Worm (Caenorhabditis elegans) whole organism, L3 larva: Measurements from ENCODE around the gene C05D11.1.

ENCODE experiments used
- ceh-16 ChIP-seq: sonication (generic microtip); optimal IDR thresholded peaks from 2 replicates; lab custom pipeline; 2017; ENCODE audit warnings: missing biosample characterization, missing genetic modification characterization
- ceh-9 ChIP-seq: sonication (generic microtip); optimal IDR thresholded peaks from 2 replicates; lab custom pipeline; 2018; ENCODE audit warnings: missing biosample characterization, missing genetic modification characterization
- elt-2 ChIP-seq: sonication (generic microtip); optimal IDR thresholded peaks from 2 replicates; lab custom pipeline; 2016; ENCODE audit warnings: missing genetic modification reagents, mild to moderate bottlenecking, missing genetic modification characterization, missing compliant biosample characterization
- fos-1 ChIP-seq: fragments of 150-350 bp; optimal IDR thresholded peaks from 2 replicates; lab custom pipeline; 2014; ENCODE audit warnings: missing biosample characterization, missing genetic modification characterization
- nfya-1 ChIP-seq: sonication (generic microtip); optimal IDR thresholded peaks from 2 replicates; lab custom pipeline; 2017; ENCODE audit warnings: missing genetic modification characterization, mild to moderate bottlenecking, missing compliant biosample characterization, antibody characterized with exemption, moderate library complexity; ENCODE audit not compliant: insufficient read depth
- nhr-11 ChIP-seq: fragments of 150-350 bp; optimal IDR thresholded peaks from 2 replicates; lab custom pipeline; 2014; ENCODE audit warnings: missing biosample characterization, missing genetic modification characterization
- nhr-12 ChIP-seq: fragments of 150-350 bp; optimal IDR thresholded peaks from 2 replicates; lab custom pipeline; 2014; ENCODE audit warnings: missing biosample characterization, missing genetic modification characterization
- nhr-23 ChIP-seq: fragments of 150-350 bp; optimal IDR thresholded peaks from 2 replicates; lab custom pipeline; 2014; ENCODE audit warnings: missing biosample characterization, missing genetic modification reagents, missing genetic modification characterization
- nhr-28 ChIP-seq: fragments of 150-350 bp; optimal IDR thresholded peaks from 2 replicates; lab custom pipeline; 2014; ENCODE audit warnings: missing biosample characterization, missing genetic modification characterization
- pha-4 ChIP-seq: fragments of 150-350 bp; optimal IDR thresholded peaks from 2 replicates; lab custom pipeline; 2014; ENCODE audit warnings: missing biosample characterization, missing genetic modification reagents, missing genetic modification characterization
- unc-39 ChIP-seq: sonication (generic microtip); optimal IDR thresholded peaks from 4 replicates; lab custom pipeline; 2017; ENCODE audit warnings: missing biosample characterization, missing genetic modification characterization

ce11 chrIII:6398124-6398523 lies 38.3 kb upstream of the C05D11.1 start:
- peak; percentile 22 for TF ChIP-seq nfya-1 (tag; lab: Kevin White, UChicago)
- TF ChIP-seq fos-1 = no peak
- no peak for TF ChIP-seq ceh-9
- TF ChIP-seq pha-4 (tag; lab: Kevin White, UChicago) = no peak
- peak; percentile 31 for TF ChIP-seq nhr-11
- no peak for TF ChIP-seq nhr-23 (tag; lab: Kevin White, UChicago)
- no peak for TF ChIP-seq ceh-16 (tag; lab: Kevin White, UChicago)
- TF ChIP-seq nhr-28 = no peak
- no peak for TF ChIP-seq nhr-12 (tag; lab: Kevin White, UChicago)
- TF ChIP-seq unc-39 = no peak
- no peak for TF ChIP-seq elt-2
